Worm (Caenorhabditis elegans) whole organism, midembryonic: ENCODE results near the gene ZK643.5.

Source experiments
- T22C8.4 ChIP-seq: fragments of 200-800 bp; sonication (Bioruptor generic); IDR thresholded peaks from 2 replicates; pipeline ENCODE4 v1.3.6; 2022; ENCODE audit warnings: missing genetic modification characterization, missing compliant biosample characterization
- cog-1 ChIP-seq: sonication (generic microtip); optimal IDR thresholded peaks from 2 replicates; lab custom pipeline; 2016; ENCODE audit warnings: missing genetic modification characterization, missing compliant biosample characterization
- flt-1 ChIP-seq: fragments of 200-800 bp; sonication (Bioruptor generic); IDR thresholded peaks from 2 replicates; pipeline ENCODE4 v1.3.6; 2022; ENCODE audit warnings: missing genetic modification characterization, missing compliant biosample characterization
- klf-2 ChIP-seq: fragments of 200-800 bp; sonication (Bioruptor generic); conservative IDR thresholded peaks from 2 replicates; pipeline ENCODE4 v1.3.6; 2022; ENCODE audit warnings: missing genetic modification reagents, missing genetic modification characterization, missing compliant biosample characterization
- med-1 ChIP-seq: sonication (generic microtip); optimal IDR thresholded peaks from 2 replicates; lab custom pipeline; 2017; ENCODE audit warnings: missing genetic modification characterization, mild to moderate bottlenecking, missing compliant biosample characterization, antibody characterized with exemption, missing genetic modification reagents; ENCODE audit not compliant: insufficient read depth
- ref-1 ChIP-seq: fragments of 200-800 bp; sonication (Bioruptor generic); conservative IDR thresholded peaks from 2 replicates; pipeline ENCODE4 v1.3.6; 2022; ENCODE audit warnings: missing genetic modification reagents, missing genetic modification characterization, missing compliant biosample characterization
- tab-1 ChIP-seq: fragments of 200-800 bp; sonication (Bioruptor generic); IDR thresholded peaks from 2 replicates; pipeline ENCODE4 v1.3.6; 2022; ENCODE audit warnings: missing genetic modification characterization, missing compliant biosample characterization
- ztf-23 ChIP-seq: fragments of 200-800 bp; sonication (Bioruptor generic); IDR thresholded peaks from 2 replicates; pipeline ENCODE4 v1.3.6; 2022; ENCODE audit warnings: missing genetic modification reagents, missing genetic modification characterization, missing compliant biosample characterization
- ztf-29 ChIP-seq: fragments of 200-800 bp; sonication (Bioruptor generic); IDR thresholded peaks from 2 replicates; pipeline ENCODE4 v1.3.6; 2022; ENCODE audit warnings: missing genetic modification reagents, missing genetic modification characterization, missing compliant biosample characterization

Gene ZK643.5

ce11 chrIII:8988061-8988460 is 32.1 kb upstream of the ZK643.5 start:
- TF ChIP-seq klf-2 (GFP tag; lab: Robert Waterston, UW) (no peak), med-1 (GFP tag; lab: Kevin White, UChicago) (no peak), cog-1 (no peak), ztf-29 (GFP tag; lab: Robert Waterston, UW) (no peak), flt-1 (GFP tag; lab: Robert Waterston, UW) (no peak), ref-1 (GFP tag; lab: Robert Waterston, UW) (no peak)

ce11 chrIII:8986872-8987271 is 30.9 kb upstream of the ZK643.5 start:
- TF ChIP-seq med-1 (GFP tag; lab: Kevin White, UChicago) (no peak), tab-1 (GFP tag; lab: Robert Waterston, UW) (no peak), ztf-23 (GFP tag; lab: Robert Waterston, UW) (no peak), klf-2 (GFP tag; lab: Robert Waterston, UW) (no peak), flt-1 (GFP tag; lab: Robert Waterston, UW) (no peak)

- no peak for TF ChIP-seq ztf-23 (GFP tag; lab: Robert Waterston, UW)
- no peak for TF ChIP-seq med-1 (GFP tag; lab: Kevin White, UChicago)
- no peak for TF ChIP-seq ztf-29 (GFP tag; lab: Robert Waterston, UW)
- no peak for TF ChIP-seq ref-1 (GFP tag; lab: Robert Waterston, UW)
- TF ChIP-seq cog-1: no peak
- TF ChIP-seq flt-1 (GFP tag; lab: Robert Waterston, UW): no peak
- TF ChIP-seq klf-2 (GFP tag; lab: Robert Waterston, UW): no peak
- no peak for TF ChIP-seq tab-1 (GFP tag; lab: Robert Waterston, UW)
- no peak for TF ChIP-seq T22C8.4 (GFP tag; lab: Robert Waterston, UW)
Observed at ce11 chrIII:8985965-8986364, 30.0 kb upstream of the ZK643.5 start.

- TF ChIP-seq ztf-29 (GFP tag; lab: Robert Waterston, UW): no peak
- no peak for TF ChIP-seq ref-1 (GFP tag; lab: Robert Waterston, UW)
- TF ChIP-seq cog-1: no peak
- no peak for TF ChIP-seq flt-1 (GFP tag; lab: Robert Waterston, UW)
- no peak for TF ChIP-seq klf-2 (GFP tag; lab: Robert Waterston, UW)
- no peak for TF ChIP-seq ztf-23 (GFP tag; lab: Robert Waterston, UW)
- TF ChIP-seq tab-1 (GFP tag; lab: Robert Waterston, UW): no peak
Observed at ce11 chrIII:8985461-8985860, 29.5 kb upstream of the ZK643.5 start.

ce11 chrIII:8984960-8985359 is 29.0 kb upstream of the ZK643.5 start:
- no peak for TF ChIP-seq cog-1
- TF ChIP-seq ztf-23 (GFP tag; lab: Robert Waterston, UW): no peak

- TF ChIP-seq ztf-23 (GFP tag; lab: Robert Waterston, UW): no peak
- no peak for TF ChIP-seq ztf-29 (GFP tag; lab: Robert Waterston, UW)
- no peak for TF ChIP-seq klf-2 (GFP tag; lab: Robert Waterston, UW)
- TF ChIP-seq T22C8.4 (GFP tag; lab: Robert Waterston, UW): no peak
- no peak for TF ChIP-seq flt-1 (GFP tag; lab: Robert Waterston, UW)
- TF ChIP-seq cog-1: no peak
- TF ChIP-seq ref-1 (GFP tag; lab: Robert Waterston, UW): no peak
- no peak for TF ChIP-seq tab-1 (GFP tag; lab: Robert Waterston, UW)
- TF ChIP-seq med-1 (GFP tag; lab: Kevin White, UChicago): no peak
Observed at ce11 chrIII:8984412-8984811, 28.4 kb upstream of the ZK643.5 start.

- no peak for TF ChIP-seq flt-1 (GFP tag; lab: Robert Waterston, UW)
- no peak for TF ChIP-seq ztf-29 (GFP tag; lab: Robert Waterston, UW)
- no peak for TF ChIP-seq ztf-23 (GFP tag; lab: Robert Waterston, UW)
- no peak for TF ChIP-seq ref-1 (GFP tag; lab: Robert Waterston, UW)
- TF ChIP-seq klf-2 (GFP tag; lab: Robert Waterston, UW): no peak
- no peak for TF ChIP-seq cog-1
- TF ChIP-seq T22C8.4 (GFP tag; lab: Robert Waterston, UW): no peak
- no peak for TF ChIP-seq tab-1 (GFP tag; lab: Robert Waterston, UW)
- no peak for TF ChIP-seq med-1 (GFP tag; lab: Kevin White, UChicago)
Observed at ce11 chrIII:8983811-8984210, 27.8 kb upstream of the ZK643.5 start.

- TF ChIP-seq ztf-23 (GFP tag; lab: Robert Waterston, UW) (no peak), tab-1 (GFP tag; lab: Robert Waterston, UW) (no peak), ref-1 (GFP tag; lab: Robert Waterston, UW) (no peak), klf-2 (GFP tag; lab: Robert Waterston, UW) (no peak), ztf-29 (GFP tag; lab: Robert Waterston, UW) (no peak), cog-1 (no peak), med-1 (GFP tag; lab: Kevin White, UChicago) (no peak)
Observed at ce11 chrIII:8983135-8983534, 27.1 kb upstream of the ZK643.5 start.

- no peak for TF ChIP-seq med-1 (GFP tag; lab: Kevin White, UChicago)
- no peak for TF ChIP-seq cog-1
- no peak for TF ChIP-seq T22C8.4 (GFP tag; lab: Robert Waterston, UW)
- 0 out of 2 replicates have a peak, but pooled peaks have one; percentile 44 for TF ChIP-seq ztf-23 (GFP tag; lab: Robert Waterston, UW)
- no peak for TF ChIP-seq ztf-29 (GFP tag; lab: Robert Waterston, UW)
- 0 out of 2 replicates have a peak, but pooled peaks have one; percentile 10 for TF ChIP-seq flt-1 (GFP tag; lab: Robert Waterston, UW)
- no peak for TF ChIP-seq tab-1 (GFP tag; lab: Robert Waterston, UW)
- no peak for TF ChIP-seq klf-2 (GFP tag; lab: Robert Waterston, UW)
- no peak for TF ChIP-seq ref-1 (GFP tag; lab: Robert Waterston, UW)
Observed at ce11 chrIII:8981847-8982479, 26.0 kb upstream of the ZK643.5 start, which contains the start of gene pde-2. pde-2 (minus strand) TSS chrIII:8981897.
